Worm (Caenorhabditis elegans): ENCODE results near the gene ift-81.

- TF ChIP-seq med-1 (GFP tag; optimal IDR thresholded peaks at IDR 0.05; ENCODE audit: insufficient read depth), result no peak
- no peak for TF ChIP-seq cog-1 (tag; optimal IDR thresholded peaks at IDR 0.05)
- no peak for TF ChIP-seq T22C8.4 (GFP tag; IDR thresholded peaks at IDR 0.05)
These were observed at the start of gene ift-81 for ce11 chrX:5297942-5298611.
